Fruit fly (Drosophila melanogaster) whole organism, embryonic: ENCODE results near the gene rho-5.

Experiments
- Abd-B ChIP-seq: fragments of 200-800 bp; sonication (Bioruptor generic); optimal IDR thresholded peaks from 2 replicates; lab custom pipeline; 2018; ENCODE audit warnings: missing biosample characterization, mild to moderate bottlenecking, missing genetic modification characterization, moderate library complexity
- CG10267 ChIP-seq: fragments of 200-800 bp; sonication (Bioruptor generic); optimal IDR thresholded peaks from 2 replicates; lab custom pipeline; 2018; ENCODE audit warnings: missing biosample characterization, mild to moderate bottlenecking, missing genetic modification characterization, moderate library complexity
- CG10366 ChIP-seq: fragments of 200-800 bp; sonication (Bioruptor generic); IDR thresholded peaks from 2 replicates; pipeline ENCODE4 v1.3.6; 2022; ENCODE audit warnings: missing biosample characterization, missing genetic modification characterization
- CG11247 ChIP-seq: fragments of 200-800 bp; sonication (Bioruptor generic); IDR thresholded peaks from 2 replicates; pipeline ENCODE4 v1.3.6; 2022; ENCODE audit warnings: missing biosample characterization, missing genetic modification characterization
- CG12391 ChIP-seq: fragments of 200-800 bp; sonication (Bioruptor generic); optimal IDR thresholded peaks from 3 replicates; lab custom pipeline; 2018; ENCODE audit warnings: missing biosample characterization, mild to moderate bottlenecking, missing genetic modification characterization, moderate library complexity
- CG12942 ChIP-seq: fragments of 200-800 bp; sonication (Bioruptor generic); optimal IDR thresholded peaks from 3 replicates; lab custom pipeline; 2016; ENCODE audit warnings: missing biosample characterization, missing genetic modification characterization
- CG14710 ChIP-seq: fragments of 200-800 bp; sonication (Bioruptor generic); optimal IDR thresholded peaks from 3 replicates; lab custom pipeline; 2019; ENCODE audit warnings: missing biosample characterization, mild to moderate bottlenecking, missing genetic modification characterization, moderate library complexity
- CG15269 ChIP-seq: fragments of 200-800 bp; sonication (Bioruptor generic); optimal IDR thresholded peaks from 2 replicates; lab custom pipeline; 2018; ENCODE audit warnings: missing biosample characterization, mild to moderate bottlenecking, missing genetic modification characterization, moderate library complexity
- CG15696 ChIP-seq: fragments of 200-800 bp; sonication (Bioruptor generic); optimal IDR thresholded peaks from 2 replicates; lab custom pipeline; 2019; ENCODE audit warnings: missing biosample characterization, mild to moderate bottlenecking, missing genetic modification characterization, moderate library complexity
- CG16779 ChIP-seq: fragments of 200-800 bp; sonication (Bioruptor generic); IDR thresholded peaks from 2 replicates; pipeline ENCODE4 v1.3.6; 2022; ENCODE audit warnings: missing biosample characterization, missing genetic modification characterization
- CG17359 ChIP-seq: fragments of 200-800 bp; sonication (Bioruptor generic); optimal IDR thresholded peaks from 3 replicates; lab custom pipeline; 2018; ENCODE audit warnings: missing biosample characterization, mild to moderate bottlenecking, missing genetic modification characterization, moderate library complexity
- CG17829 ChIP-seq: fragments of 200-800 bp; optimal IDR thresholded peaks from 2 replicates; lab custom pipeline; 2019; ENCODE audit warnings: missing biosample characterization, mild to moderate bottlenecking, missing genetic modification characterization, moderate library complexity
- CG2116 ChIP-seq: fragments of 200-800 bp; sonication (Bioruptor generic); optimal IDR thresholded peaks from 3 replicates; lab custom pipeline; 2018; ENCODE audit warnings: missing biosample characterization, mild to moderate bottlenecking, missing genetic modification characterization
- CG2712 ChIP-seq: fragments of 200-800 bp; optimal IDR thresholded peaks from 3 replicates; lab custom pipeline; 2019; ENCODE audit warnings: missing biosample characterization, mild to moderate bottlenecking, missing genetic modification characterization, moderate library complexity
- CG32532 ChIP-seq: fragments of 200-800 bp; sonication (Bioruptor generic); IDR thresholded peaks from 2 replicates; pipeline ENCODE4 v1.3.6; 2022; ENCODE audit warnings: missing biosample characterization, missing genetic modification characterization
- CG4282 ChIP-seq: fragments of 200-800 bp; sonication (Bioruptor generic); optimal IDR thresholded peaks from 2 replicates; lab custom pipeline; 2016; ENCODE audit warnings: missing biosample characterization, missing genetic modification characterization
- CG5245 ChIP-seq: fragments of 200-800 bp; sonication (Bioruptor generic); optimal IDR thresholded peaks from 3 replicates; lab custom pipeline; 2016; ENCODE audit warnings: missing biosample characterization, missing genetic modification characterization
- CG6175 ChIP-seq: fragments of 200-800 bp; sonication (Bioruptor generic); IDR thresholded peaks from 3 replicates; pipeline ENCODE4 v1.3.6; 2022; ENCODE audit warnings: missing biosample characterization, missing genetic modification characterization
- CG7963 ChIP-seq: fragments of 200-800 bp; sonication (Bioruptor generic); IDR thresholded peaks from 3 replicates; pipeline ENCODE4 v1.3.6; 2022; ENCODE audit warnings: missing biosample characterization, missing genetic modification characterization; ENCODE audit not compliant: partially characterized antibody
- CG8388 ChIP-seq: fragments of 200-800 bp; sonication (Bioruptor generic); optimal IDR thresholded peaks from 2 replicates; lab custom pipeline; 2019; ENCODE audit warnings: missing biosample characterization, mild to moderate bottlenecking, missing genetic modification characterization, moderate library complexity
- CoRest ChIP-seq: fragments of 200-800 bp; sonication (Bioruptor generic); optimal IDR thresholded peaks from 3 replicates; lab custom pipeline; 2018; ENCODE audit warnings: missing biosample characterization, mild to moderate bottlenecking, missing genetic modification characterization, moderate library complexity
- D19A ChIP-seq: fragments of 200-800 bp; optimal IDR thresholded peaks from 3 replicates; lab custom pipeline; 2019; ENCODE audit warnings: missing biosample characterization, mild to moderate bottlenecking, missing genetic modification characterization, moderate library complexity
- D19B ChIP-seq: fragments of 200-800 bp; sonication (Bioruptor generic); optimal IDR thresholded peaks from 2 replicates; lab custom pipeline; 2017; ENCODE audit warnings: missing biosample characterization, mild to moderate bottlenecking, missing genetic modification characterization
- Deaf1 ChIP-seq: fragments of 200-800 bp; optimal IDR thresholded peaks from 3 replicates; lab custom pipeline; 2019; ENCODE audit warnings: missing biosample characterization, mild to moderate bottlenecking, missing genetic modification characterization, moderate library complexity
- Fer1 ChIP-seq: fragments of 200-800 bp; sonication (Bioruptor generic); optimal IDR thresholded peaks from 2 replicates; lab custom pipeline; 2017; ENCODE audit warnings: missing biosample characterization, mild to moderate bottlenecking, missing genetic modification characterization
- MESR4 ChIP-seq: fragments of 200-800 bp; sonication (Bioruptor generic); optimal IDR thresholded peaks from 2 replicates; lab custom pipeline; 2018; ENCODE audit warnings: missing biosample characterization, mild to moderate bottlenecking, missing genetic modification characterization, moderate library complexity
- NfI ChIP-seq: fragments of 200-800 bp; sonication (Bioruptor generic); optimal IDR thresholded peaks from 3 replicates; lab custom pipeline; 2018; ENCODE audit warnings: missing biosample characterization, mild to moderate bottlenecking, missing genetic modification characterization, moderate library complexity
- Rx ChIP-seq: fragments of 200-800 bp; sonication (Bioruptor generic); IDR thresholded peaks from 2 replicates; pipeline ENCODE4 v1.3.6; 2022; ENCODE audit warnings: missing biosample characterization, missing genetic modification characterization
- Vsx1 ChIP-seq: fragments of 200-800 bp; sonication (Bioruptor generic); optimal IDR thresholded peaks from 2 replicates; lab custom pipeline; 2017; ENCODE audit warnings: missing biosample characterization, mild to moderate bottlenecking, missing genetic modification characterization, missing genetic modification reagents
- YL-1 ChIP-seq: fragments of 200-800 bp; sonication (Bioruptor generic); optimal IDR thresholded peaks from 3 replicates; lab custom pipeline; 2017; ENCODE audit warnings: missing biosample characterization, mild to moderate bottlenecking, missing genetic modification characterization
- ap ChIP-seq: fragments of 200-800 bp; sonication (Bioruptor generic); IDR thresholded peaks from 2 replicates; pipeline ENCODE4 v1.3.6; 2022; ENCODE audit warnings: missing biosample characterization, missing genetic modification characterization
- cas ChIP-seq: fragments of 200-800 bp; sonication (Bioruptor generic); IDR thresholded peaks from 2 replicates; pipeline ENCODE4 v1.3.6; 2022; ENCODE audit warnings: missing biosample characterization, missing genetic modification characterization
- dpn ChIP-seq, 2 experiments: fragments of 200-800 bp; sonication (Bioruptor generic); optimal IDR thresholded peaks; 3 replicates each; lab custom pipeline; 2016; ENCODE audit warnings: missing biosample characterization in 2 of 2, missing genetic modification characterization in 2 of 2
- gce ChIP-seq: fragments of 200-800 bp; sonication (Bioruptor generic); IDR thresholded peaks from 3 replicates; pipeline ENCODE4 v1.3.6; 2022; ENCODE audit warnings: missing biosample characterization, missing genetic modification characterization
- inv ChIP-seq: fragments of 200-800 bp; sonication (Bioruptor generic); IDR thresholded peaks from 2 replicates; pipeline ENCODE4 v1.3.6; 2022; ENCODE audit warnings: missing biosample characterization, missing genetic modification characterization; ENCODE audit not compliant: partially characterized antibody
- kah ChIP-seq: fragments of 200-800 bp; sonication (Bioruptor generic); optimal IDR thresholded peaks from 2 replicates; lab custom pipeline; 2018; ENCODE audit warnings: missing biosample characterization, mild to moderate bottlenecking, missing genetic modification characterization
- nau ChIP-seq: fragments of 200-800 bp; sonication (Bioruptor generic); optimal IDR thresholded peaks from 3 replicates; lab custom pipeline; 2017; ENCODE audit warnings: missing biosample characterization, mild to moderate bottlenecking, missing genetic modification characterization, missing genetic modification reagents
- nom ChIP-seq: fragments of 200-800 bp; sonication (Bioruptor generic); optimal IDR thresholded peaks from 2 replicates; lab custom pipeline; 2017; ENCODE audit warnings: missing biosample characterization, missing genetic modification characterization, mild to moderate bottlenecking, moderate library complexity, missing genetic modification reagents
- otp ChIP-seq: fragments of 200-800 bp; sonication (Bioruptor generic); IDR thresholded peaks from 3 replicates; pipeline ENCODE4, ENCODE4 v1.3.6; 2022; ENCODE audit warnings: missing biosample characterization, missing genetic modification characterization
- pzg ChIP-seq: fragments of 200-800 bp; sonication (Bioruptor generic); optimal IDR thresholded peaks from 3 replicates; lab custom pipeline; 2018; ENCODE audit warnings: missing biosample characterization, mild to moderate bottlenecking, missing genetic modification characterization, moderate library complexity
- run ChIP-seq: fragments of 200-800 bp; sonication (Bioruptor generic); optimal IDR thresholded peaks from 3 replicates; lab custom pipeline; 2018; ENCODE audit warnings: missing biosample characterization, mild to moderate bottlenecking, missing genetic modification characterization
- sd ChIP-seq: fragments of 200-800 bp; sonication (Bioruptor generic); optimal IDR thresholded peaks from 3 replicates; lab custom pipeline; 2018; ENCODE audit warnings: missing biosample characterization, mild to moderate bottlenecking, missing genetic modification characterization, moderate library complexity
- sens ChIP-seq: fragments of 200-800 bp; sonication (Bioruptor generic); peaks from one replicate; lab custom pipeline; 2016; ENCODE audit warnings: missing biosample characterization, missing genetic modification characterization
- sisA ChIP-seq: fragments of 200-800 bp; sonication (Bioruptor generic); IDR thresholded peaks from 2 replicates; pipeline ENCODE4 v1.3.6; 2022; ENCODE audit warnings: missing biosample characterization, missing genetic modification characterization
- tap ChIP-seq: fragments of 200-800 bp; optimal IDR thresholded peaks from 3 replicates; lab custom pipeline; 2019; ENCODE audit warnings: missing biosample characterization, mild to moderate bottlenecking, missing genetic modification characterization, moderate library complexity
- unpg ChIP-seq: fragments of 200-800 bp; sonication (Bioruptor generic); optimal IDR thresholded peaks from 3 replicates; lab custom pipeline; 2018; ENCODE audit warnings: missing biosample characterization, mild to moderate bottlenecking, missing genetic modification characterization, moderate library complexity

rho-5 gene

DNA sequence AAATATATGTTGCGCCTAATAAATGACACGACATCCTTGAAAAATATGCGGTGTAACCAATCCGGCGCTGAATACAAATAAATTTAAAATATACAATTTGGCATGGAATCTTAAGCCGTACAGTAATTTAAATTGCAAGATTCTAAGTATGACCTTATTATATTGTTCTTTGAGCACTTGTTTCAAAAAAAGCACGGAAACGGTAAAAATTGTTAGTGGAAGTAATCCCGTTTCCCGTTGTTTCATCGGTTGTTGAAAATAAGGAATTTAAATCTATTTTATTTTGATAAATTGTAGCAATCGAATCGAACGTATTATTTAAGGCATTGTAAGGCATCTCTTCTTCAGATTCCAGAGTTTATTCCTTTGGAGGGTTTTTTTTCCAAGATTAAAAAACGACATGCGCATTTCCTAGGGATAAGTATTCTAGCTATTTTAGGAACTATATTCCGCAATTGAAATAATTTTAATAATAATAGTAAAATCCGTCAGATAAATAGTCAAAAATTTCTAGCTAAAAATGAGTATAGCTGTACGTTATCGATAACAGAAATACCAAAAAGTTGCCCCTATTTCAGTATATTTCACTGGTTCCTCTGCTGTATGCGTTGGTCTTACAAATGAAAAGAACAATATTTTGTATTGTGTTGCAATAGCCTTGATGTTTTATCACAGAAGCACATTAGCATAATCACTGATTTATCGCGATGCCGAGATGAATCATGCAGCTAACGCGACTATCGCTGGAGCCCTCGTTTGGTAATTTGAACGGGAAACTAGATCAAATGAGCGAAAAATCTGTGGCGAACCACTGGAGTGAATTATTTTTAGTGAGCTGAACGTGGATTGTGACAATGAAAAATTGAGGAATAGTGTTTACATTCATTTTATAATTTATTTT is 40.4 kb downstream of the rho-5 start, which contains the start of gene GATAd (continued):
- TF ChIP-seq ap (GFP tag; lab: Robert Waterston, UW) (no peak), Fer1 (GFP tag; lab: Kevin White, UChicago) (no peak), cas (no peak), Abd-B (no peak), inv (GFP tag; lab: Robert Waterston, UW) (peak; percentile 20; the same call in 1 of the 2 replicates), nom (GFP tag; lab: Kevin White, UChicago) (no peak), CG32532 (GFP tag; lab: Robert Waterston, UW) (no peak), CG7963 (GFP tag; lab: Robert Waterston, UW) (0 out of 3 replicates have a peak, but pooled peaks have one; percentile 13), CG15696 (tag; lab: Kevin White, UChicago) (no peak), nau (GFP tag; lab: Kevin White, UChicago) (no peak), CG15269 (tag; lab: Kevin White, UChicago) (peak; percentile 0), gce (no peak), NfI (GFP tag; lab: Kevin White, UChicago) (no peak), CG14710 (tag; lab: Kevin White, UChicago) (peak; percentile 46), CG2116 (GFP tag; lab: Kevin White, UChicago) (peak; percentile 25), CG10366 (no peak), CG6175 (GFP tag; lab: Robert Waterston, UW) (no peak), otp (GFP tag; lab: Robert Waterston, UW) (no peak), CG5245 (no peak), D19B (GFP tag; lab: Kevin White, UChicago) (no peak), CG4282 (GFP tag; lab: Kevin White, UChicago) (no peak), CG11247 (GFP tag; lab: Robert Waterston, UW) (no peak), CG12942 (GFP tag; lab: Kevin White, UChicago) (no peak)

DNA sequence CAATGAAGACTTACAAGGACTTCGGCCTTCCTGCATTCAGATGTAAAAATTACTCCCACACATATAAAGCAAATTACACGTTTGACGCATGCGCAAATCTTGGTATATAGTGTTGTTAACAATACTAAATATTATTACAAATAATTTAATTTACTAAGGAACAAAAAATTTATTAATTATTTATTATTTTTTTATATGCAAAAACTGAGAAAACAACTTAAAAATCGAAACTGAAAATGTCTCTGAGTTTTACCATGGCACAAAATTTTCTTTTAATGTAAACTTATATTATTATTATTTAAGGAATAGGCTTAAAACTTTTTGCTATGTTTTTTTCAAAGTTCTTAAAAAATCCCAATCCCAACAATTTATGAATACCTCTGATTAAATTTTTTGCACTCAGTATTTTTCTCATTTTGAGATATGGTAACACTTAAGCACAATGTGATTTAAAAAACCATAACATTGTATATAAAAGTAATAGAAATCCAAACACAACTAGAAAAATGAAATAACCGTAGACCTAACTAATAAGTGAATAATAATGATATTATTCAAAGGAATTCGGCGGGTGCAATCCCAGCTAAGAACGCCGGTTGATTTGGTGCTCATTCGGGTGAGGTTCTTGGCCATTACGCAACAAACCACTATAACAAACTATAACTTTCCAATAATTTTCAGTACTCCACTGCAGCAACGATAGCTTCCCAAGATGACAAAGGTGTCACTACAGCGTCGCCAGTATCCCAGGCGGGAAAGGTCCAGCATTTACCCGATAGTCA is 42.4 kb downstream of the rho-5 start, which contains the start of the genes Schip1 and Cox10:
Gene Schip1 (minus strand): TSS at position 51 of the 782 bp plus-strand sequence.
Gene Cox10 (plus strand): TSS at position 406 of the 782 bp plus-strand sequence.
- peak; percentile 10 for TF ChIP-seq tap (tag; lab: Kevin White, UChicago)
- TF ChIP-seq CG17359 (tag; lab: Kevin White, UChicago), result peak; percentile 12
- peak; percentile 59 for TF ChIP-seq sens
- peak; percentile 72 for TF ChIP-seq CG12391 (tag; lab: Kevin White, UChicago)
- no peak for TF ChIP-seq run
- TF ChIP-seq YL-1 (GFP tag; lab: Kevin White, UChicago), result peak; percentile 24
- TF ChIP-seq pzg (GFP tag; lab: Kevin White, UChicago), result peak; percentile 13
- TF ChIP-seq CG17829 (tag; lab: Kevin White, UChicago), result peak; percentile 49
- peak; percentile 44 for TF ChIP-seq unpg
- TF ChIP-seq CoRest (tag; lab: Kevin White, UChicago), result peak; percentile 56
- TF ChIP-seq MESR4 (GFP tag; lab: Kevin White, UChicago), result peak; percentile 68
- peak in 1 of 2 experiments; percentile 16 for TF ChIP-seq dpn (GFP tag; optimal IDR thresholded peaks at IDR 0.05; lab: Kevin White, UChicago)
- peak; percentile 53 for TF ChIP-seq D19A (tag; lab: Kevin White, UChicago)
- peak; percentile 71 for TF ChIP-seq CG10267 (tag; lab: Kevin White, UChicago)
- TF ChIP-seq Rx (GFP tag; lab: Robert Waterston, UW), result no peak
- TF ChIP-seq Deaf1 (tag; lab: Kevin White, UChicago), result no peak
- TF ChIP-seq kah (GFP tag; lab: Kevin White, UChicago), result no peak
- no peak for TF ChIP-seq otp (GFP tag; lab: Robert Waterston, UW)
- no peak for TF ChIP-seq Vsx1 (GFP tag; lab: Kevin White, UChicago)
- no peak for TF ChIP-seq CG16779 (GFP tag; lab: Robert Waterston, UW)
- no peak for TF ChIP-seq sisA (GFP tag; lab: Robert Waterston, UW)
- peak; percentile 40 for TF ChIP-seq CG2712 (tag; lab: Kevin White, UChicago)
- peak; percentile 27 for TF ChIP-seq CG8388 (GFP tag; lab: Kevin White, UChicago)
- TF ChIP-seq sd, result no peak
